Fruit fly (Drosophila melanogaster) whole organism, embryonic: ENCODE measurements around the gene Arp8.
A peak's percentile ranks its signal among the peaks of the same experiment; 100 is the strongest.

Source experiments
- B-H1 ChIP-seq: fragments of 200-800 bp; sonication (Bioruptor generic); IDR thresholded peaks from 3 replicates; pipeline ENCODE4 v1.3.6; 2022; ENCODE audit warnings: missing biosample characterization, missing genetic modification characterization
- Blimp-1 ChIP-seq: fragments of 200-800 bp; sonication (Bioruptor generic); optimal IDR thresholded peaks from 3 replicates; lab custom pipeline; 2018; ENCODE audit warnings: missing biosample characterization, missing genetic modification characterization, mild to moderate bottlenecking, moderate library complexity, missing genetic modification reagents
- CG10462 ChIP-seq: fragments of 200-800 bp; sonication (Bioruptor generic); optimal IDR thresholded peaks from 2 replicates; lab custom pipeline; 2016; ENCODE audit warnings: missing biosample characterization, missing genetic modification characterization
- CG12299 ChIP-seq: fragments of 200-800 bp; sonication (Bioruptor generic); optimal IDR thresholded peaks from 2 replicates; lab custom pipeline; 2018; ENCODE audit warnings: missing biosample characterization, mild to moderate bottlenecking, missing genetic modification characterization
- CG13123 ChIP-seq: fragments of 200-800 bp; sonication (Bioruptor generic); optimal IDR thresholded peaks from 2 replicates; lab custom pipeline; 2016; ENCODE audit warnings: missing biosample characterization, missing genetic modification characterization
- CG13775 ChIP-seq: fragments of 200-800 bp; sonication (Bioruptor generic); optimal IDR thresholded peaks from 3 replicates; lab custom pipeline; 2017; ENCODE audit warnings: missing biosample characterization, mild to moderate bottlenecking, missing genetic modification characterization
- CG13894 ChIP-seq: fragments of 200-800 bp; sonication (Bioruptor generic); optimal IDR thresholded peaks from 3 replicates; lab custom pipeline; 2018; ENCODE audit warnings: missing biosample characterization, mild to moderate bottlenecking, missing genetic modification characterization, moderate library complexity
- CG16863 ChIP-seq: fragments of 200-800 bp; sonication (Bioruptor generic); optimal IDR thresholded peaks from 3 replicates; lab custom pipeline; 2016; ENCODE audit warnings: missing biosample characterization, missing genetic modification characterization
- CG1792 ChIP-seq: fragments of 200-800 bp; sonication (Bioruptor generic); optimal IDR thresholded peaks from 2 replicates; lab custom pipeline; 2016; ENCODE audit warnings: missing biosample characterization, missing genetic modification characterization
- CG2199 ChIP-seq: fragments of 200-800 bp; sonication (Bioruptor generic); IDR thresholded peaks from 3 replicates; pipeline ENCODE4 v1.3.6; 2022; ENCODE audit warnings: missing biosample characterization, missing genetic modification characterization
- CG33213 ChIP-seq: fragments of 200-800 bp; sonication (Bioruptor generic); optimal IDR thresholded peaks from 3 replicates; lab custom pipeline; 2016; ENCODE audit warnings: missing biosample characterization, missing genetic modification characterization
- CG42726 ChIP-seq: fragments of 200-800 bp; sonication (Bioruptor generic); IDR thresholded peaks from 2 replicates; pipeline ENCODE4 v1.3.6; 2022; ENCODE audit warnings: missing biosample characterization, missing genetic modification characterization; ENCODE audit not compliant: partially characterized antibody
- CG6683 ChIP-seq: fragments of 200-800 bp; sonication (Bioruptor generic); optimal IDR thresholded peaks from 2 replicates; lab custom pipeline; 2017; ENCODE audit warnings: missing biosample characterization, mild to moderate bottlenecking, missing genetic modification characterization, missing genetic modification reagents
- CG6813 ChIP-seq: fragments of 200-800 bp; sonication (Bioruptor generic); optimal IDR thresholded peaks from 2 replicates; lab custom pipeline; 2017; ENCODE audit warnings: missing biosample characterization, missing genetic modification characterization, mild to moderate bottlenecking, moderate library complexity, missing genetic modification reagents
- CG8290 ChIP-seq, 3 experiments: fragments of 200-800 bp; sonication (Bioruptor generic); optimal IDR thresholded peaks; 2 replicates each; lab custom pipeline; 2016 to 2019; ENCODE audit warnings: missing biosample characterization in 3 of 3, missing genetic modification characterization in 3 of 3, mild to moderate bottlenecking in 2 of 3, moderate library complexity in 1 of 3
- CG9609 ChIP-seq: fragments of 200-800 bp; sonication (Bioruptor generic); optimal IDR thresholded peaks from 3 replicates; lab custom pipeline; 2016; ENCODE audit warnings: missing biosample characterization, missing genetic modification characterization
- CHES-1-like ChIP-seq: fragments of 200-800 bp; sonication (Bioruptor generic); optimal IDR thresholded peaks from 2 replicates; lab custom pipeline; 2016; ENCODE audit warnings: missing biosample characterization, missing genetic modification characterization
- Dbx ChIP-seq: fragments of 200-800 bp; sonication (Bioruptor generic); IDR thresholded peaks from 3 replicates; pipeline ENCODE4 v1.3.6; 2022; ENCODE audit warnings: missing biosample characterization, missing genetic modification characterization
- Fer3 ChIP-seq: fragments of 200-800 bp; sonication (Bioruptor generic); optimal IDR thresholded peaks from 2 replicates; lab custom pipeline; 2018; ENCODE audit warnings: missing biosample characterization, mild to moderate bottlenecking, missing genetic modification characterization, moderate library complexity
- Hr39 ChIP-seq: fragments of >200 bp; optimal IDR thresholded peaks from 2 replicates; lab custom pipeline; 2017
- MTF-1 ChIP-seq: fragments of 200-800 bp; sonication (Bioruptor generic); optimal IDR thresholded peaks from 2 replicates; lab custom pipeline; 2018; ENCODE audit warnings: missing biosample characterization, mild to moderate bottlenecking, missing genetic modification characterization, borderline replicate concordance
- Med ChIP-seq: fragments of 200-800 bp; sonication (Bioruptor generic); peaks from one replicate; lab custom pipeline; 2016; ENCODE audit warnings: missing biosample characterization, missing genetic modification characterization, mild to moderate bottlenecking, inconsistent platforms, moderate library complexity
- NK7.1 ChIP-seq: fragments of 200-800 bp; sonication (Bioruptor generic); optimal IDR thresholded peaks from 3 replicates; lab custom pipeline; 2016; ENCODE audit warnings: missing biosample characterization, missing genetic modification characterization
- Six4 ChIP-seq: fragments of 200-800 bp; sonication (Bioruptor generic); optimal IDR thresholded peaks from 2 replicates; lab custom pipeline; 2016; ENCODE audit warnings: missing biosample characterization, missing genetic modification characterization
- Stat92E ChIP-seq, 3 experiments: fragments of >200 bp in 2 of 3; fragments of 200-800 bp in 1 of 3; sonication (Bioruptor generic) in 1 of 3; optimal IDR thresholded peaks; 2 replicates each; lab custom pipeline; 2017 to 2019; ENCODE audit warnings: missing biosample characterization in 3 of 3, missing genetic modification characterization in 3 of 3, mild to moderate bottlenecking in 1 of 3, moderate library complexity in 1 of 3
- Xrp1 ChIP-seq: fragments of 200-800 bp; sonication (Bioruptor generic); IDR thresholded peaks from 2 replicates; pipeline ENCODE4 v1.3.6; 2022; ENCODE audit warnings: missing biosample characterization, missing genetic modification characterization
- abd-A ChIP-seq: fragments of 200-800 bp; sonication (Bioruptor generic); optimal IDR thresholded peaks from 3 replicates; lab custom pipeline; 2019; ENCODE audit warnings: missing biosample characterization, mild to moderate bottlenecking, missing genetic modification characterization, moderate library complexity
- bcd ChIP-seq: fragments of 200-800 bp; sonication (Bioruptor generic); optimal IDR thresholded peaks from 2 replicates; lab custom pipeline; 2017; ENCODE audit warnings: missing biosample characterization, mild to moderate bottlenecking, missing genetic modification characterization
- bigmax ChIP-seq: fragments of 200-800 bp; sonication (Bioruptor generic); optimal IDR thresholded peaks from 2 replicates; lab custom pipeline; 2018; ENCODE audit warnings: missing biosample characterization, mild to moderate bottlenecking, missing genetic modification characterization
- btn ChIP-seq: fragments of 200-800 bp; sonication (Bioruptor generic); optimal IDR thresholded peaks from 2 replicates; lab custom pipeline; 2016; ENCODE audit warnings: missing biosample characterization, missing genetic modification characterization
- chn ChIP-seq: fragments of 200-800 bp; sonication (Bioruptor generic); optimal IDR thresholded peaks from 2 replicates; lab custom pipeline; 2016; ENCODE audit warnings: missing biosample characterization, missing genetic modification characterization
- esg ChIP-seq: fragments of 200-800 bp; sonication (Bioruptor generic); conservative IDR thresholded peaks from 2 replicates; pipeline ENCODE4 v1.3.6; 2022; ENCODE audit warnings: missing biosample characterization, missing genetic modification characterization
- fd3F ChIP-seq: fragments of 200-800 bp; sonication (Bioruptor generic); optimal IDR thresholded peaks from 2 replicates; lab custom pipeline; 2018; ENCODE audit warnings: missing biosample characterization, mild to moderate bottlenecking, missing genetic modification characterization, moderate library complexity
- gem ChIP-seq: fragments of 200-800 bp; sonication (Bioruptor generic); optimal IDR thresholded peaks from 2 replicates; lab custom pipeline; 2019; ENCODE audit warnings: missing biosample characterization, mild to moderate bottlenecking, missing genetic modification characterization, moderate library complexity
- grau ChIP-seq: fragments of 200-800 bp; optimal IDR thresholded peaks from 3 replicates; lab custom pipeline; 2019; ENCODE audit warnings: missing biosample characterization, mild to moderate bottlenecking, missing genetic modification characterization, moderate library complexity
- grn ChIP-seq: fragments of 200-800 bp; sonication (Bioruptor generic); optimal IDR thresholded peaks from 3 replicates; lab custom pipeline; 2017; ENCODE audit warnings: missing biosample characterization, missing genetic modification characterization
- ham ChIP-seq: fragments of 200-800 bp; sonication (Bioruptor generic); IDR thresholded peaks from 2 replicates; pipeline ENCODE4 v1.3.6; 2022; ENCODE audit warnings: missing biosample characterization, missing genetic modification characterization
- her ChIP-seq: fragments of 200-800 bp; sonication (Bioruptor generic); optimal IDR thresholded peaks from 2 replicates; lab custom pipeline; 2016; ENCODE audit warnings: missing biosample characterization, missing genetic modification characterization
- kay ChIP-seq: fragments of 200-800 bp; sonication (Bioruptor generic); optimal IDR thresholded peaks from 2 replicates; lab custom pipeline; 2016; ENCODE audit warnings: missing biosample characterization, missing genetic modification characterization
- lilli ChIP-seq: fragments of 200-800 bp; sonication (Bioruptor generic); optimal IDR thresholded peaks from 3 replicates; lab custom pipeline; 2016; ENCODE audit warnings: missing biosample characterization, missing genetic modification characterization
- nau ChIP-seq: fragments of 200-800 bp; sonication (Bioruptor generic); optimal IDR thresholded peaks from 3 replicates; lab custom pipeline; 2017; ENCODE audit warnings: missing biosample characterization, mild to moderate bottlenecking, missing genetic modification characterization, missing genetic modification reagents
- org-1 ChIP-seq: fragments of 200-800 bp; sonication (Bioruptor generic); optimal IDR thresholded peaks from 2 replicates; lab custom pipeline; 2017; ENCODE audit warnings: missing biosample characterization, missing genetic modification characterization
- pros ChIP-seq: fragments of 200-800 bp; sonication (Bioruptor generic); optimal IDR thresholded peaks from 3 replicates; lab custom pipeline; 2019; ENCODE audit warnings: missing biosample characterization, mild to moderate bottlenecking, missing genetic modification characterization, moderate library complexity
- psq ChIP-seq: fragments of 200-800 bp; sonication (Bioruptor generic); optimal IDR thresholded peaks from 2 replicates; lab custom pipeline; 2017; ENCODE audit warnings: missing biosample characterization, missing genetic modification characterization
- sd ChIP-seq: fragments of 200-800 bp; sonication (Bioruptor generic); optimal IDR thresholded peaks from 3 replicates; lab custom pipeline; 2018; ENCODE audit warnings: missing biosample characterization, mild to moderate bottlenecking, missing genetic modification characterization, moderate library complexity
- seq ChIP-seq: fragments of 200-800 bp; sonication (Bioruptor generic); IDR thresholded peaks from 2 replicates; pipeline ENCODE4 v1.3.6; 2022; ENCODE audit warnings: missing biosample characterization, missing genetic modification characterization
- sim ChIP-seq: fragments of 200-800 bp; sonication (Bioruptor generic); IDR thresholded peaks from 2 replicates; pipeline ENCODE4 v1.3.6; 2022; ENCODE audit warnings: missing biosample characterization, missing genetic modification characterization
- sna ChIP-seq: fragments of 200-800 bp; sonication (Bioruptor generic); IDR thresholded peaks from 2 replicates; pipeline ENCODE4 v1.3.6; 2022; ENCODE audit warnings: missing biosample characterization, missing genetic modification characterization; ENCODE audit not compliant: partially characterized antibody
- so ChIP-seq: fragments of 200-800 bp; sonication (Bioruptor generic); IDR thresholded peaks from 3 replicates; pipeline ENCODE4 v1.3.6; 2022; ENCODE audit warnings: missing biosample characterization, missing genetic modification characterization
- tup ChIP-seq: fragments of 200-800 bp; sonication (Bioruptor generic); optimal IDR thresholded peaks from 2 replicates; lab custom pipeline; 2016; ENCODE audit warnings: missing biosample characterization, mild to moderate bottlenecking, missing genetic modification characterization, moderate library complexity
- tx ChIP-seq: fragments of 200-800 bp; sonication (Bioruptor generic); optimal IDR thresholded peaks from 2 replicates; lab custom pipeline; 2016; ENCODE audit warnings: missing biosample characterization, missing genetic modification characterization

Gene Arp8

dm6 chrX:17830644-17831043 lies 30.0 kb downstream of the Arp8 start, which contains the start of gene CG6398 (continued):
- no peak for TF ChIP-seq abd-A (tag; lab: Kevin White, UChicago)
- TF ChIP-seq CG10462 (GFP tag; lab: Kevin White, UChicago) = no peak
- no peak for TF ChIP-seq tup (GFP tag; lab: Kevin White, UChicago)
- TF ChIP-seq Fer3 (tag; lab: Kevin White, UChicago) = no peak
- no peak for TF ChIP-seq Six4 (GFP tag; lab: Kevin White, UChicago)
- TF ChIP-seq Xrp1 (GFP tag; lab: Robert Waterston, UW) = no peak
- TF ChIP-seq CG9609 = no peak
- no peak for TF ChIP-seq psq (GFP tag; lab: Kevin White, UChicago)
- TF ChIP-seq CG13775 (GFP tag; lab: Kevin White, UChicago) = no peak
- no peak for TF ChIP-seq sim (GFP tag; lab: Robert Waterston, UW)
- TF ChIP-seq bigmax (GFP tag; lab: Kevin White, UChicago) = no peak
- no peak for TF ChIP-seq CG16863 (GFP tag; lab: Kevin White, UChicago)
- no peak for TF ChIP-seq so (GFP tag; lab: Robert Waterston, UW)
- TF ChIP-seq nau (GFP tag; lab: Kevin White, UChicago) = no peak
- no peak for TF ChIP-seq B-H1 (GFP tag; lab: Robert Waterston, UW)
- no peak for TF ChIP-seq tx (GFP tag; lab: Kevin White, UChicago)
- TF ChIP-seq kay (GFP tag; lab: Kevin White, UChicago) = no peak
- TF ChIP-seq CG6683 (GFP tag; lab: Kevin White, UChicago) = no peak
- TF ChIP-seq CHES-1-like (GFP tag; lab: Kevin White, UChicago) = no peak
- no peak for TF ChIP-seq lilli (GFP tag; lab: Kevin White, UChicago)
- no peak for TF ChIP-seq Blimp-1
- no peak for TF ChIP-seq CG6813 (GFP tag; lab: Kevin White, UChicago)
- TF ChIP-seq seq = no peak
- TF ChIP-seq esg (GFP tag; lab: Robert Waterston, UW) = no peak
- TF ChIP-seq CG13894 (tag; lab: Kevin White, UChicago) = peak; percentile 27
- no peak for TF ChIP-seq Dbx (GFP tag; lab: Robert Waterston, UW)
- TF ChIP-seq bcd (GFP tag; lab: Kevin White, UChicago) = no peak
- TF ChIP-seq fd3F (GFP tag; lab: Kevin White, UChicago) = no peak
- TF ChIP-seq CG33213 (GFP tag; lab: Kevin White, UChicago) = no peak
- TF ChIP-seq Stat92E (GFP tag; optimal IDR thresholded peaks at IDR 0.05; lab: Kevin White, UChicago) = peak in 1 of 3 experiments; percentile 13
- TF ChIP-seq chn (GFP tag; lab: Kevin White, UChicago) = no peak
- peak; percentile 75 for TF ChIP-seq Med (GFP tag; lab: Kevin White, UChicago)
- TF ChIP-seq CG2199 (GFP tag; lab: Robert Waterston, UW) = 0 out of 3 replicates have a peak, but pooled peaks have one; percentile 24
- no peak for TF ChIP-seq CG8290 (GFP tag; optimal IDR thresholded peaks at IDR 0.05; lab: Kevin White, UChicago)
- no peak for TF ChIP-seq CG8290 (tag; optimal IDR thresholded peaks at IDR 0.05; lab: Kevin White, UChicago)
- TF ChIP-seq CG1792 (GFP tag; lab: Kevin White, UChicago) = no peak
- TF ChIP-seq gem = no peak
- no peak for TF ChIP-seq NK7.1 (GFP tag; lab: Kevin White, UChicago)
- no peak for TF ChIP-seq CG12299 (tag; lab: Kevin White, UChicago)
- TF ChIP-seq her (GFP tag; lab: Kevin White, UChicago) = no peak
- no peak for TF ChIP-seq btn
- no peak for TF ChIP-seq Hr39 (lab: Kevin White, UChicago)
- TF ChIP-seq grau (tag; lab: Kevin White, UChicago) = no peak
- peak; percentile 48 for TF ChIP-seq sd (tag; lab: Kevin White, UChicago)
- TF ChIP-seq MTF-1 (GFP tag; lab: Kevin White, UChicago) = no peak
- TF ChIP-seq CG42726 (GFP tag; lab: Robert Waterston, UW) = no peak
- TF ChIP-seq CG13123 (GFP tag; lab: Kevin White, UChicago) = no peak
- no peak for TF ChIP-seq sna (GFP tag; lab: Robert Waterston, UW)
- no peak for TF ChIP-seq grn
- TF ChIP-seq ham (GFP tag; lab: Robert Waterston, UW) = no peak
- TF ChIP-seq org-1 (GFP tag; lab: Kevin White, UChicago) = no peak
- TF ChIP-seq pros (GFP tag; lab: Kevin White, UChicago) = peak; percentile 71
